Worm (Caenorhabditis elegans): ENCODE measurements around the gene ZK563.7.

- TF ChIP-seq ceh-16 (tag; optimal IDR thresholded peaks at IDR 0.05) = no peak
- no peak for TF ChIP-seq lin-39 (tag; optimal IDR thresholded peaks at IDR 0.05)
Observed at ce11 chrX:3403195-3403594, 22.9 kb downstream of the ZK563.7 start, which contains the start of gene vit-5.
